Worm (Caenorhabditis elegans) whole organism, L4/young adult: ENCODE data around the gene srv-28.

ENCODE experiments used
- W03F9.2 ChIP-seq: fragments of 150-350 bp; optimal IDR thresholded peaks from 2 replicates; lab custom pipeline; 2014; ENCODE audit warnings: missing biosample characterization, missing genetic modification characterization
- dao-5 ChIP-seq: sonication (generic microtip); optimal IDR thresholded peaks from 2 replicates; lab custom pipeline; 2016; ENCODE audit warnings: missing genotype, missing genetic modification characterization, moderate library complexity, missing compliant biosample characterization
- him-1 ChIP-seq: sonication (generic microtip); optimal IDR thresholded peaks from 2 replicates; lab custom pipeline; 2016; ENCODE audit warnings: missing genotype, missing genetic modification reagents, missing genetic modification characterization, missing compliant biosample characterization

DNA sequence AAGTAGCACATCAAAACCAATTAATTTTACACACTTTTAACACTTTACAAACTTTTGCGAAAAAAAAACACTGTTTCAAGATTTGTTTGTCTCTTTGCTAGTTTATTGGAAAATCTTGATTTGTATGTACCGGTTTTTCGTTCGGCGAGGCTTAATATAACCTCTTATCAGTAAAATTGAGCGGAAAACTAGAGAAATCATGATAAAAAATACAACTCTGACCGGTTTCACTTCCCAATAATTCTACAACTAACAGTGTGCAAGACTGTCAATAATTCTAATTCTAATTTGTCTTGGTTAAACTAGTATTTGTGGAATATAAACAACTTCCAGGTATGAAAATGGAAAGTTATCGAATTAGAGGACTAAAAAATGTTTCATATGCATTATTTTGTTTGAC is 41.3 kb downstream of the srv-28 start, which contains the start of gene C49A9.3:
- TF ChIP-seq him-1 (tag; lab: Kevin White, UChicago) (no peak), dao-5 (no peak), W03F9.2 (tag; lab: Kevin White, UChicago) (no peak)
